Worm (Caenorhabditis elegans): ENCODE results near the gene F57C2.5.

Gene F57C2.5

ce11 chrII:14522037-14522436, 6.0 kb downstream of the F57C2.5 start, which contains the start of gene btb-19:
Gene btb-19, minus strand, starts transcription at chrII:14522137.
- no peak for TF ChIP-seq fkh-4 (tag; optimal IDR thresholded peaks at IDR 0.05; ENCODE audit: borderline replicate concordance)
- TF ChIP-seq hlh-4 (tag; optimal IDR thresholded peaks at IDR 0.05), result no peak
- TF ChIP-seq nhr-77 (tag; optimal IDR thresholded peaks at IDR 0.05), result no peak
- no peak for TF ChIP-seq lin-39 (tag; optimal IDR thresholded peaks at IDR 0.05)
- no peak for TF ChIP-seq snpc-4 (tag; optimal IDR thresholded peaks at IDR 0.05)
- no peak for TF ChIP-seq nhr-20 (tag; optimal IDR thresholded peaks at IDR 0.05)
- no peak for TF ChIP-seq sox-4 (tag; optimal IDR thresholded peaks at IDR 0.05)
- no peak for TF ChIP-seq lsy-2 (tag; optimal IDR thresholded peaks at IDR 0.05)
- TF ChIP-seq efl-1 (optimal IDR thresholded peaks at IDR 0.05), result no peak
- no peak for TF ChIP-seq efl-1 (GFP tag; optimal IDR thresholded peaks at IDR 0.05 in 1 of 2)
- no peak for TF ChIP-seq ceh-63 (GFP tag; optimal IDR thresholded peaks at IDR 0.05)

- no peak for TF ChIP-seq nhr-19 (GFP tag; conservative IDR thresholded peaks at IDR 0.05)
- no peak for TF ChIP-seq tlp-1 (tag; optimal IDR thresholded peaks at IDR 0.05)
- TF ChIP-seq grh-1 (GFP tag; IDR thresholded peaks at IDR 0.05), result no peak
- TF ChIP-seq fkh-4 (tag; optimal IDR thresholded peaks at IDR 0.05; ENCODE audit: borderline replicate concordance), result no peak
- no peak for TF ChIP-seq ceh-63 (GFP tag; optimal IDR thresholded peaks at IDR 0.05)
- no peak for TF ChIP-seq ceh-8 (GFP tag; optimal IDR thresholded peaks at IDR 0.05)
- no peak for TF ChIP-seq sup-37 (GFP tag; optimal IDR thresholded peaks at IDR 0.05)
- no peak for TF ChIP-seq nhr-11 (tag; optimal IDR thresholded peaks at IDR 0.05)
- no peak for TF ChIP-seq unc-130 (tag; optimal IDR thresholded peaks at IDR 0.05)
- TF ChIP-seq nhr-71 (tag; optimal IDR thresholded peaks at IDR 0.05), result no peak
- no peak for TF ChIP-seq nhr-90 (tag; optimal IDR thresholded peaks at IDR 0.05; ENCODE audit: poor library complexity)
- TF ChIP-seq ets-5 (GFP tag; IDR thresholded peaks at IDR 0.05), result no peak
- TF ChIP-seq lin-39 (tag; optimal IDR thresholded peaks at IDR 0.05), result no peak
- no peak for TF ChIP-seq fkh-8 (tag; optimal IDR thresholded peaks at IDR 0.05)
- no peak for TF ChIP-seq pqm-1 (tag; optimal IDR thresholded peaks at IDR 0.05)
- no peak for TF ChIP-seq elt-3 (tag; optimal IDR thresholded peaks at IDR 0.05)
- TF ChIP-seq swsn-7 (tag; optimal IDR thresholded peaks at IDR 0.05), result no peak
- no peak for TF ChIP-seq nhr-77 (tag; optimal IDR thresholded peaks at IDR 0.05)
- no peak for TF ChIP-seq C34B4.2 (tag; optimal IDR thresholded peaks at IDR 0.05)
Observed at ce11 chrII:14515017-14515416, 13.0 kb downstream of the F57C2.5 start, which contains the start of gene K10H10.9. Gene K10H10.9, minus strand, starts transcription at chrII:14515117.

- TF ChIP-seq nhr-90 (tag; optimal IDR thresholded peaks at IDR 0.05; ENCODE audit: poor library complexity) (no peak), nhr-12 (tag; optimal IDR thresholded peaks at IDR 0.05) (no peak), nhr-71 (tag; optimal IDR thresholded peaks at IDR 0.05) (no peak), lin-35 (GFP tag; optimal IDR thresholded peaks at IDR 0.05) (no peak), fkh-10 (GFP tag; optimal IDR thresholded peaks at IDR 0.05) (no peak), elt-2 (tag; optimal IDR thresholded peaks at IDR 0.05) (no peak), efl-3 (GFP tag; optimal IDR thresholded peaks at IDR 0.05) (no peak), nhr-11 (tag; optimal IDR thresholded peaks at IDR 0.05) (no peak), nhr-20 (tag; optimal IDR thresholded peaks at IDR 0.05) (no peak), nhr-19 (GFP tag; conservative IDR thresholded peaks at IDR 0.05) (no peak), pag-3 (tag; optimal IDR thresholded peaks at IDR 0.05; ENCODE audit: borderline replicate concordance, insufficient read depth) (no peak), vab-15 (tag; optimal IDR thresholded peaks at IDR 0.05) (no peak), pqm-1 (tag; optimal IDR thresholded peaks at IDR 0.05) (no peak), nhr-85 (tag) (no peak), sptf-1 (tag; optimal IDR thresholded peaks at IDR 0.05) (no peak), swsn-7 (tag; optimal IDR thresholded peaks at IDR 0.05) (no peak), ztf-11 (tag; optimal IDR thresholded peaks at IDR 0.05) (no peak), tlp-1 (tag; optimal IDR thresholded peaks at IDR 0.05) (no peak)
Observed at ce11 chrII:14511189-14511588, 16.9 kb downstream of the F57C2.5 start, which contains the start of gene K10H10.13. Gene K10H10.13, minus strand, starts transcription at chrII:14511289.

- TF ChIP-seq elt-2 (tag; optimal IDR thresholded peaks at IDR 0.05) (peak; percentile 39), F16B12.6 (tag; optimal IDR thresholded peaks at IDR 0.05) (no peak), unc-86 (tag; optimal IDR thresholded peaks at IDR 0.05) (no peak), nhr-71 (tag; optimal IDR thresholded peaks at IDR 0.05) (no peak), mdl-1 (tag; optimal IDR thresholded peaks at IDR 0.05) (no peak), snu-23 (GFP tag; optimal IDR thresholded peaks at IDR 0.05) (no peak), lin-39 (tag; optimal IDR thresholded peaks at IDR 0.05) (no peak)
Observed at ce11 chrII:14510162-14510561, 17.9 kb downstream of the F57C2.5 start.

Data from whole organism, L1 larva.